Worm (Caenorhabditis elegans): Measurements from ENCODE around the gene mrpl-28.

Gene mrpl-28

ce11 chrII:155904-156303 is at the start of gene mrpl-28 (continued):
- TF ChIP-seq vab-7 (GFP tag; IDR thresholded peaks at IDR 0.05) = 0 out of 2 replicates have a peak, but pooled peaks have one; percentile 19
- no peak for TF ChIP-seq lim-7 (GFP tag; IDR thresholded peaks at IDR 0.05)
- no peak for TF ChIP-seq ceh-44 (GFP tag; IDR thresholded peaks at IDR 0.05)
- TF ChIP-seq R02D3.7 (tag; optimal IDR thresholded peaks at IDR 0.05) = no peak
- peak; percentile 81 for TF ChIP-seq hlh-11 (tag; optimal IDR thresholded peaks at IDR 0.05)
- peak; percentile 74 for TF ChIP-seq F37D6.2 (tag; optimal IDR thresholded peaks at IDR 0.05)
- no peak for TF ChIP-seq ceh-28 (tag; optimal IDR thresholded peaks at IDR 0.05)
- peak; percentile 92 for TF ChIP-seq dve-1 (tag; optimal IDR thresholded peaks at IDR 0.05; ENCODE audit: insufficient read depth)
- peak; percentile 47 for TF ChIP-seq nhr-48 (tag; optimal IDR thresholded peaks at IDR 0.05)
- no peak for TF ChIP-seq nhr-76 (tag; optimal IDR thresholded peaks at IDR 0.05)
- peak; percentile 60 for TF ChIP-seq F49E8.2 (tag; optimal IDR thresholded peaks at IDR 0.05; ENCODE audit: borderline replicate concordance)
- peak; percentile 86 for TF ChIP-seq nhr-11 (tag; optimal IDR thresholded peaks at IDR 0.05)
- TF ChIP-seq Y48G9A.11 (GFP tag; IDR thresholded peaks at IDR 0.05) = peak; percentile 60; the same call in 1 of the 2 replicates
- no peak for TF ChIP-seq cey-2 (tag; optimal IDR thresholded peaks at IDR 0.05; ENCODE audit: borderline replicate concordance, insufficient read depth)
- no peak for TF ChIP-seq lin-39 (tag; optimal IDR thresholded peaks at IDR 0.05)
- no peak for TF ChIP-seq F44E2.7 (GFP tag; IDR thresholded peaks at IDR 0.05)
- TF ChIP-seq ceh-32 (tag; optimal IDR thresholded peaks at IDR 0.05; ENCODE audit: poor library complexity) = peak; percentile 45
- no peak for TF ChIP-seq lir-3 (tag; optimal IDR thresholded peaks at IDR 0.05)
- peak; percentile 60 for TF ChIP-seq jun-1 (tag; optimal IDR thresholded peaks at IDR 0.05)
- no peak for TF ChIP-seq saeg-2 (GFP tag; IDR thresholded peaks at IDR 0.05)
- TF ChIP-seq sdz-12 (GFP tag; optimal IDR thresholded peaks at IDR 0.05) = no peak
- peak; percentile 72 for TF ChIP-seq nhr-28 (tag; optimal IDR thresholded peaks at IDR 0.05)
- no peak for TF ChIP-seq Y105C5A.15 (GFP tag; IDR thresholded peaks at IDR 0.05)
- no peak for TF ChIP-seq skn-1 (tag; optimal IDR thresholded peaks at IDR 0.05)
- TF ChIP-seq egl-27 (tag; optimal IDR thresholded peaks at IDR 0.05) = no peak
- TF ChIP-seq spr-3 (GFP tag; optimal IDR thresholded peaks at IDR 0.05) = peak; percentile 55
- TF ChIP-seq hmg-1.1 (GFP tag; IDR thresholded peaks at IDR 0.05) = peak; percentile 71
- TF ChIP-seq ctbp-1 (GFP tag; IDR thresholded peaks at IDR 0.05) = peak; percentile 72
- TF ChIP-seq ama-1 (optimal IDR thresholded peaks at IDR 0.05) = peak; percentile 54
- TF ChIP-seq tag-97 (GFP tag; IDR thresholded peaks at IDR 0.05) = no peak
- no peak for TF ChIP-seq nhr-237 (tag; optimal IDR thresholded peaks at IDR 0.05)
- TF ChIP-seq fkh-10 (GFP tag; optimal IDR thresholded peaks at IDR 0.05) = peak; percentile 78
- peak; percentile 19 to 35 for TF ChIP-seq daf-16 (GFP tag; optimal IDR thresholded peaks at IDR 0.05)
- TF ChIP-seq daf-16 (tag; optimal IDR thresholded peaks at IDR 0.05) = peak; percentile 48
- peak in 1 of 2 experiments; percentile 61 for TF ChIP-seq hif-1 (tag; optimal IDR thresholded peaks at IDR 0.05)
- no peak for TF ChIP-seq zip-11 (GFP tag; IDR thresholded peaks at IDR 0.05)
- TF ChIP-seq dmd-6 (GFP tag; IDR thresholded peaks at IDR 0.05) = peak; percentile 80
- TF ChIP-seq hlh-30 (tag; optimal IDR thresholded peaks at IDR 0.05; ENCODE audit: insufficient read depth) = peak; percentile 81
- TF ChIP-seq daf-12 (tag; optimal IDR thresholded peaks at IDR 0.05) = no peak
- no peak for TF ChIP-seq ZK546.5 (tag; optimal IDR thresholded peaks at IDR 0.05)
- TF ChIP-seq lin-29 (GFP tag; IDR thresholded peaks at IDR 0.05) = 0 out of 2 replicates have a peak, but pooled peaks have one; percentile 47
- peak in 1 of 2 experiments; percentile 21 for TF ChIP-seq mdl-1 (tag; optimal IDR thresholded peaks at IDR 0.05)
- peak; percentile 60 to 95 for TF ChIP-seq lsy-2 (tag; optimal IDR thresholded peaks at IDR 0.05)
- no peak for TF ChIP-seq ceh-82 (tag; optimal IDR thresholded peaks at IDR 0.05)
- no peak for TF ChIP-seq Y75B8A.6 (GFP tag; IDR thresholded peaks at IDR 0.05)
- TF ChIP-seq lin-38 (GFP tag; IDR thresholded peaks at IDR 0.05) = peak; percentile 99
- TF ChIP-seq nhr-102 (tag; optimal IDR thresholded peaks at IDR 0.05) = peak; percentile 74
- TF ChIP-seq zfp-3 (GFP tag; conservative IDR thresholded peaks at IDR 0.05) = peak; percentile 57
- TF ChIP-seq fos-1 (tag; optimal IDR thresholded peaks at IDR 0.05) = no peak
- no peak for TF ChIP-seq attf-4 (tag; optimal IDR thresholded peaks at IDR 0.05)
- peak; percentile 97 for TF ChIP-seq dpl-1 (GFP tag; optimal IDR thresholded peaks at IDR 0.05)
- peak; percentile 88 for TF ChIP-seq T20F7.1 (GFP tag; optimal IDR thresholded peaks at IDR 0.05)
